Fruit fly (Drosophila melanogaster) whole organism, wandering third instar larva: ENCODE data around the gene Mpi.

Experiments
- Abd-B ChIP-seq: fragments of >200 bp; optimal IDR thresholded peaks from 2 replicates; lab custom pipeline; 2017; ENCODE audit warnings: missing biosample characterization, missing genetic modification characterization
- CG32264 ChIP-seq: fragments of 200-800 bp; sonication (Bioruptor generic); optimal IDR thresholded peaks from 2 replicates; lab custom pipeline; 2016; ENCODE audit warnings: missing biosample characterization, missing genetic modification characterization
- CG9705 ChIP-seq: fragments of 200-800 bp; sonication (Bioruptor generic); optimal IDR thresholded peaks from 2 replicates; lab custom pipeline; 2018; ENCODE audit warnings: missing biosample characterization, mild to moderate bottlenecking, missing genetic modification characterization
- CrebA ChIP-seq: fragments of 200-800 bp; sonication (Bioruptor generic); optimal IDR thresholded peaks from 2 replicates; lab custom pipeline; 2016; ENCODE audit warnings: missing biosample characterization, mild to moderate bottlenecking, missing genetic modification characterization, borderline replicate concordance
- Dfd ChIP-seq: fragments of >200 bp; optimal IDR thresholded peaks from 2 replicates; lab custom pipeline; 2017; ENCODE audit warnings: missing biosample characterization, missing genetic modification characterization
- Dif ChIP-seq: fragments of 200-275, 200-300 bp; sonication (Bioruptor generic); optimal IDR thresholded peaks from 2 replicates; lab custom pipeline; 2018; ENCODE audit warnings: missing biosample characterization, missing genetic modification characterization; ENCODE audit not compliant: partially characterized antibody
- GATAd ChIP-seq: sonication (Bioruptor generic); optimal IDR thresholded peaks from 2 replicates; lab custom pipeline; 2016; ENCODE audit warnings: missing biosample characterization, missing genetic modification characterization
- HLH106 ChIP-seq: fragments of 200-800 bp; optimal IDR thresholded peaks from 3 replicates; lab custom pipeline; 2019; ENCODE audit warnings: missing biosample characterization, mild to moderate bottlenecking, missing genetic modification characterization, moderate library complexity
- Hr78 ChIP-seq: fragments of >200 bp; optimal IDR thresholded peaks from 2 replicates; lab custom pipeline; 2017; ENCODE audit warnings: missing biosample characterization, missing genetic modification characterization
- Hr83 ChIP-seq: fragments of 200-300 bp; sonication (Bioruptor generic); optimal IDR thresholded peaks from 2 replicates; lab custom pipeline; 2016; ENCODE audit warnings: missing biosample characterization, mild to moderate bottlenecking, missing genetic modification characterization, moderate library complexity; ENCODE audit not compliant: poor library complexity, severe bottlenecking
- Jra ChIP-seq: sonication (Bioruptor generic); optimal IDR thresholded peaks from 2 replicates; lab custom pipeline; 2016; ENCODE audit warnings: missing biosample characterization, missing genetic modification characterization
- Mio ChIP-seq: sonication (Bioruptor generic); optimal IDR thresholded peaks from 2 replicates; lab custom pipeline; 2016; ENCODE audit warnings: missing biosample characterization, missing genetic modification characterization
- Myc ChIP-seq: fragments of >200 bp; optimal IDR thresholded peaks from 2 replicates; lab custom pipeline; 2017
- OdsH ChIP-seq: fragments of 200-800 bp; sonication (Bioruptor generic); optimal IDR thresholded peaks from 2 replicates; lab custom pipeline; 2016; ENCODE audit warnings: missing biosample characterization, mild to moderate bottlenecking, missing genetic modification characterization
- Rel ChIP-seq, 2 experiments: fragments of 200-800 bp; sonication (Bioruptor generic) in 1 of 2; optimal IDR thresholded peaks; 2 replicates in 1 of 2; 3 replicates in 1 of 2; lab custom pipeline; 2016 to 2019; ENCODE audit warnings: mild to moderate bottlenecking in 2 of 2, missing biosample characterization in 2 of 2, missing genetic modification characterization in 2 of 2, moderate library complexity in 1 of 2
- Sp1 ChIP-seq: fragments of 200-800 bp; sonication (Bioruptor generic); optimal IDR thresholded peaks from 3 replicates; lab custom pipeline; 2019; ENCODE audit warnings: missing biosample characterization, mild to moderate bottlenecking, missing genetic modification characterization, moderate library complexity
- Vsx2 ChIP-seq: fragments of 200-300, 225-300 bp; sonication (Bioruptor generic); optimal IDR thresholded peaks from 2 replicates; lab custom pipeline; 2018; ENCODE audit warnings: missing biosample characterization, missing genetic modification characterization; ENCODE audit not compliant: partially characterized antibody
- br ChIP-seq: fragments of 200-800 bp; sonication (Bioruptor generic); optimal IDR thresholded peaks from 2 replicates; lab custom pipeline; 2016; ENCODE audit warnings: missing biosample characterization, missing genetic modification characterization
- brk ChIP-seq: fragments of 200-800 bp; sonication (Bioruptor generic); optimal IDR thresholded peaks from 2 replicates; lab custom pipeline; 2016; ENCODE audit warnings: missing biosample characterization, mild to moderate bottlenecking, missing genetic modification characterization
- dl ChIP-seq, 2 experiments: fragments of 175-275, 200-275 bp in 1 of 2; fragments of 200-275 bp in 1 of 2; sonication (Bioruptor generic); optimal IDR thresholded peaks; lab custom pipeline; 2018; ENCODE audit warnings: mild to moderate bottlenecking in 2 of 2, missing biosample characterization in 2 of 2, missing genetic modification characterization in 2 of 2, moderate library complexity in 2 of 2; ENCODE audit not compliant: partially characterized antibody in 2 of 2, insufficient read depth in 1 of 2
- dmrt93B ChIP-seq: fragments of 200-800 bp; sonication (Bioruptor generic); optimal IDR thresholded peaks from 2 replicates; lab custom pipeline; 2018; ENCODE audit warnings: missing biosample characterization, mild to moderate bottlenecking, missing genetic modification characterization
- dsf ChIP-seq: sonication (Bioruptor generic); optimal IDR thresholded peaks from 2 replicates; lab custom pipeline; 2016; ENCODE audit warnings: missing biosample characterization, missing genetic modification characterization, borderline replicate concordance
- ey ChIP-seq: fragments of 200-800 bp; sonication (Bioruptor generic); optimal IDR thresholded peaks from 2 replicates; lab custom pipeline; 2016; ENCODE audit warnings: missing biosample characterization, missing genetic modification characterization
- foxo ChIP-seq, 2 experiments: fragments of 200-800 bp; sonication (Bioruptor generic); optimal IDR thresholded peaks; 2 replicates in 1 of 2; 3 replicates in 1 of 2; lab custom pipeline; 2016 to 2017; ENCODE audit warnings: missing biosample characterization in 2 of 2, missing genetic modification characterization in 2 of 2
- fru ChIP-seq: fragments of 200-800 bp; sonication (Bioruptor generic); optimal IDR thresholded peaks from 3 replicates; lab custom pipeline; 2016; ENCODE audit warnings: missing biosample characterization, mild to moderate bottlenecking, missing genetic modification characterization
- h ChIP-seq: fragments of 200-800 bp; sonication (Bioruptor generic); optimal IDR thresholded peaks from 3 replicates; lab custom pipeline; 2016; ENCODE audit warnings: missing biosample characterization, mild to moderate bottlenecking, missing genetic modification characterization
- jim ChIP-seq: fragments of 175-275, 200-325 bp; sonication (Bioruptor generic); optimal IDR thresholded peaks from 2 replicates; lab custom pipeline; 2016; ENCODE audit warnings: missing biosample characterization, mild to moderate bottlenecking, missing genetic modification characterization
- lola ChIP-seq: fragments of >200 bp; optimal IDR thresholded peaks from 2 replicates; lab custom pipeline; 2017; ENCODE audit warnings: missing biosample characterization, missing genetic modification characterization
- pan ChIP-seq: fragments of >200 bp; optimal IDR thresholded peaks from 2 replicates; lab custom pipeline; 2017
- psq ChIP-seq: fragments of 200-800 bp; sonication (Bioruptor generic); optimal IDR thresholded peaks from 3 replicates; lab custom pipeline; 2017; ENCODE audit warnings: missing biosample characterization, mild to moderate bottlenecking, missing genetic modification characterization, moderate library complexity
- rgr ChIP-seq: fragments of 200-800 bp; sonication (Bioruptor generic); optimal IDR thresholded peaks from 3 replicates; lab custom pipeline; 2016; ENCODE audit warnings: missing biosample characterization, mild to moderate bottlenecking, missing genetic modification characterization
- sage ChIP-seq: fragments of 200-800 bp; sonication (Bioruptor generic); optimal IDR thresholded peaks from 2 replicates; lab custom pipeline; 2016; ENCODE audit warnings: missing biosample characterization, mild to moderate bottlenecking, missing genetic modification characterization
- sv ChIP-seq: fragments of 200-800 bp; sonication (Bioruptor generic); optimal IDR thresholded peaks from 3 replicates; lab custom pipeline; 2016; ENCODE audit warnings: missing biosample characterization, missing genetic modification characterization
- tai ChIP-seq: sonication (Bioruptor generic); optimal IDR thresholded peaks from 2 replicates; lab custom pipeline; 2016; ENCODE audit warnings: missing biosample characterization, missing genetic modification characterization
- woc ChIP-seq: sonication (Bioruptor generic); optimal IDR thresholded peaks from 2 replicates; lab custom pipeline; 2016; ENCODE audit warnings: missing biosample characterization, mild to moderate bottlenecking, missing genetic modification characterization

The Mpi gene

DNA sequence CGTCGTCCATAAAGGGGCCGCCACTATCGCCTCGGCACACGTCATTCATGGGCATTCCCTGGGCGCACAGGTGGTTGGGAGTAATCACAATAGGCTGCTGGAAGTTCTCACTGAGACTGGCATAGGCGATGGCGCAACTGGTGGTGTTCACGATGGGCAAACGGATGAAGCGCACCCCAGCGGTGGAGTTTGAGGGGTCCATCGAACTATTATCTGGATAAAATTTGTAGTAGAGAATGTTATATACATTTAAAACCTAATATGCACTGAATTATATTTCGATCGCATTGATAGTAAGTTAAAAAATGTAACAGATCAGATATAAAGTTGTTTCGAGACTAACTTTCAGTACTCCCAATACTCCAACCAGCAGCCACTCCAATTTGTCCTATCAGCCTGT, 16.2 kb upstream of the Mpi start, which contains the start of gene CG31415:
CG31415 (plus strand) TSS at position 301 of the 400 bp plus-strand sequence.
- TF ChIP-seq CrebA (GFP tag; lab: Kevin White, UChicago) = no peak
- TF ChIP-seq Dfd (GFP tag; lab: Kevin White, UChicago) = no peak
- no peak for TF ChIP-seq brk
- TF ChIP-seq Vsx2 (GFP tag; lab: Kevin White, UChicago) = no peak
- TF ChIP-seq sv (GFP tag; lab: Kevin White, UChicago) = no peak
- no peak for TF ChIP-seq Abd-B (GFP tag; lab: Kevin White, UChicago)
- no peak for TF ChIP-seq Myc (lab: Kevin White, UChicago)
- TF ChIP-seq OdsH (GFP tag; lab: Kevin White, UChicago) = no peak
- no peak for TF ChIP-seq HLH106
- TF ChIP-seq Rel (GFP tag; optimal IDR thresholded peaks at IDR 0.05; lab: Kevin White, UChicago) = no peak
- TF ChIP-seq Rel (tag; optimal IDR thresholded peaks at IDR 0.05; lab: Kevin White, UChicago) = no peak
- no peak for TF ChIP-seq pan
- TF ChIP-seq ey = no peak
- TF ChIP-seq Hr78 = no peak
- no peak for TF ChIP-seq rgr (GFP tag; lab: Kevin White, UChicago)
- TF ChIP-seq dl (GFP tag; optimal IDR thresholded peaks at IDR 0.05; lab: Kevin White, UChicago; ENCODE audit: insufficient read depth in 1 of 2, partially characterized antibody in 2 of 2) = no peak
- no peak for TF ChIP-seq Sp1 (GFP tag; lab: Kevin White, UChicago)
- TF ChIP-seq woc (GFP tag; lab: Kevin White, UChicago) = no peak
- TF ChIP-seq tai (GFP tag; lab: Kevin White, UChicago) = no peak
- TF ChIP-seq sage (GFP tag; lab: Kevin White, UChicago) = no peak

DNA sequence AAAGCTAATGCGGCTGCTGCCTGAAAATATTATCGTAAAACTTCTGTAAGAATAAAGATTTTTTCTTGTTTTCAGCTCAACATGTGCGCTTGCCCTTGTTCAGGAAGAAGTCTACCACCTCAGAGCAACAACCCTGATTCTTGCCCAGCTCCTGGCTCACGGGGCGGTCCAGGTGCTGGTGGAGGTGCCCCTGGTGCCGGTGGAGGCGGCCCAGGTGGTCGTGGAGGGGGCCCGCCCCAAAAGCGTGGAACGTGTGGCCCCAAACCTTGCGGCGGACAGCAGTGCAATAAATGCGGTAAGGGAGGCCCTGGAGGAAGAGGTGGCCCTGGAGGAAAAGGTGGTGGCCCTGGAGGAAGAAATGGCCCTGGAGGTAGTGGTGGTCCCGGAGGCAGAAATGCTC, 15.4 kb upstream of the Mpi start:
- TF ChIP-seq sage (GFP tag; lab: Kevin White, UChicago) = no peak
- peak; percentile 98 for TF ChIP-seq Dfd (GFP tag; lab: Kevin White, UChicago)

DNA sequence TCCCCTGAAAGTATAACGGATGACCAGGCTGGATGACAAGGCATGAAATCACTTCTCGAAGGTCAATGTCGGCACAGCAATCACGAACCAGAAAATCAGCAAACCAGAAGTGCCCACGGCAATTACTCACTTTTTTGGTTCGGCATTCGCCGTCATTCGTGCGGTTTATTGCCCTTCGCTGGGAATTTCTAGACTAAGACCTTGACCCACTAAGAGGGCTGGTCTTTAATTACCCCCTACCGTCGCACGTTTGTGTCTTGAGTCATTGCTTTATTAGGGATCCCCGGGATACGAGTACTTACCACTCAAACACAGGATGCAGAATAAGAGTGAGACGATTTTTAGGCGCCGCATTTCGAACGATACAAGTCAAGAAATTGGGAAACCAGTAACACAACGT, 14.0 kb upstream of the Mpi start:
- TF ChIP-seq Mio = no peak
- TF ChIP-seq CG32264 (GFP tag; lab: Kevin White, UChicago) = no peak
- no peak for TF ChIP-seq h (GFP tag; lab: Kevin White, UChicago)

DNA sequence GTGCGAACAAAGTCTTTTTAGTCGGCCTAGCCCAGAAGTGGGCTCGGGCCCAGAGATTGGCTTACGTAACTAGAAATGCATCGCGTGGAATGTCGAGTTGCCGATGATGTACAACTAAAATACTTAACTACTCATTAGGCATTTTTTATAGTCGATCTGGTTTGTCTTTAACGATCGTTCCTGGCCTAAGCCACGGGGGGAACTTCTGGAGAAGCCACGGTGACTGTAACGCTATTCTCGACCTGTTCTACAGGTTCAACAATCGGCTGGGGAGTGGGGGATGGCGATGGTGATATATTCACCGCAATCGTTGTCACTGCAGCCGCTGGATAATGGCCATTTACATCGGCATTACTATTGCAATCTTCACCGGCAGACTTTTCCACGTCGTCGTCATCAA, 13.2 kb upstream of the Mpi start, which contains the start of gene CG34409:
CG34409 (minus strand) TSS at position 101 of the 400 bp plus-strand sequence.
- no peak for TF ChIP-seq HLH106
- no peak for TF ChIP-seq Sp1 (GFP tag; lab: Kevin White, UChicago)
- no peak for TF ChIP-seq Dfd (GFP tag; lab: Kevin White, UChicago)
- no peak for TF ChIP-seq woc (GFP tag; lab: Kevin White, UChicago)
- TF ChIP-seq Hr78 = no peak
- no peak for TF ChIP-seq jim
- no peak for TF ChIP-seq dsf
- TF ChIP-seq CG9705 = no peak
- no peak for TF ChIP-seq sv (GFP tag; lab: Kevin White, UChicago)
- no peak for TF ChIP-seq tai (GFP tag; lab: Kevin White, UChicago)
- no peak for TF ChIP-seq OdsH (GFP tag; lab: Kevin White, UChicago)
- no peak for TF ChIP-seq CG32264 (GFP tag; lab: Kevin White, UChicago)
- no peak for TF ChIP-seq Jra (GFP tag; lab: Kevin White, UChicago)
- no peak for TF ChIP-seq brk
- TF ChIP-seq Dif (GFP tag; lab: Kevin White, UChicago) = no peak
- TF ChIP-seq CrebA (GFP tag; lab: Kevin White, UChicago) = no peak

DNA sequence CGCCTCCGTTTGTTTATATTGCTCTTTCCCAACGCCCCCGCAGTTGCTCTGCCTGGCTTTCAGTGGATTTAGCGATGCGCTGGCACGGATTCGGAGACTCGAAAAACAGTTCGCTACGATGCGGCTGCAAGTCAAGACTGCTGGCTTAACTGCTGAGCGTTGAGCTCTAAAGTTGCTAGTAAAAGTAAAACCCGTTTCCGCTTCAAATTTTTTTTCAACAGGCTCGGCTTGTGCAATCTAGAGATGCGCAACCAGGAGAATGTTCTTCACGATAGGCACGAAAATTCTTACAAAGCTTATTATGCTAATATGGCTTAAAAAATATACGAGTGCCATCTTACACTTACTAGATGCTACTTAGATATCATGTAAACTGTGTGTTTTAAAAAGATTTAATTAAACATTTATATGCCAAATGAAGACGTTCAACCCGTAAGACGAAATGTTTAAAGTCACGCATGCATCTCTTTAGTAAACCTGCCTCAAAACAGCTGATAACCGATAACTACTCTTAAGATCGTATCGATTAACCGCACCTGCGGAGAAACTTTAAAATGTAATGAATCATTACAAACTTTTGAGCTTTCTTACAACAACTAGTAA, 12.0 kb upstream of the Mpi start, which contains the start of gene CG12948:
CG12948 (minus strand) TSS at position 473 of the 603 bp plus-strand sequence.
- TF ChIP-seq fru (GFP tag; lab: Kevin White, UChicago) = no peak
- TF ChIP-seq lola (GFP tag; lab: Kevin White, UChicago) = no peak
- peak; percentile 50 for TF ChIP-seq Myc (lab: Kevin White, UChicago)
- TF ChIP-seq Hr83 (GFP tag; lab: Kevin White, UChicago) = no peak
- TF ChIP-seq Rel (GFP tag; optimal IDR thresholded peaks at IDR 0.05; lab: Kevin White, UChicago) = no peak
- TF ChIP-seq Rel (tag; optimal IDR thresholded peaks at IDR 0.05; lab: Kevin White, UChicago) = peak; percentile 65
- no peak for TF ChIP-seq dmrt93B (GFP tag; lab: Kevin White, UChicago)
- TF ChIP-seq Dfd (GFP tag; lab: Kevin White, UChicago) = no peak
- TF ChIP-seq h (GFP tag; lab: Kevin White, UChicago) = no peak
- TF ChIP-seq OdsH (GFP tag; lab: Kevin White, UChicago) = peak; percentile 55
- peak; percentile 17 for TF ChIP-seq Dif (GFP tag; lab: Kevin White, UChicago)
- peak; percentile 73 for TF ChIP-seq rgr (GFP tag; lab: Kevin White, UChicago)
- TF ChIP-seq br (GFP tag; lab: Kevin White, UChicago) = peak; percentile 80
- no peak for TF ChIP-seq Abd-B (GFP tag; lab: Kevin White, UChicago)
- TF ChIP-seq CG9705 = peak; percentile 74
- TF ChIP-seq ey = peak; percentile 51
- peak; percentile 53 for TF ChIP-seq psq (GFP tag; lab: Kevin White, UChicago)
- TF ChIP-seq woc (GFP tag; lab: Kevin White, UChicago) = peak; percentile 96
- TF ChIP-seq foxo (GFP tag; optimal IDR thresholded peaks at IDR 0.05; lab: Kevin White, UChicago) = peak in 1 of 2 experiments; percentile 32
- TF ChIP-seq Sp1 (GFP tag; lab: Kevin White, UChicago) = peak; percentile 76
- TF ChIP-seq HLH106 = peak; percentile 79
- TF ChIP-seq dsf = peak; percentile 10
- no peak for TF ChIP-seq GATAd
- TF ChIP-seq pan = no peak
- TF ChIP-seq sv (GFP tag; lab: Kevin White, UChicago) = peak; percentile 55
- TF ChIP-seq CrebA (GFP tag; lab: Kevin White, UChicago) = no peak
- TF ChIP-seq, all 38 proteins: peak for 15
